Worm (Caenorhabditis elegans) whole organism, L4 larva: ENCODE results near the gene ipla-2.
A peak's percentile ranks its signal among the peaks of the same experiment; 100 is the strongest.

Source experiments
- ceh-28 ChIP-seq: fragments of 150-350 bp; optimal IDR thresholded peaks from 2 replicates; lab custom pipeline; 2014; ENCODE audit warnings: missing biosample characterization, missing genetic modification reagents, missing genetic modification characterization
- jun-1 ChIP-seq: fragments of 150-350 bp; optimal IDR thresholded peaks from 2 replicates; lab custom pipeline; 2014; ENCODE audit warnings: missing biosample characterization, missing genetic modification reagents, missing genetic modification characterization
- lin-38 ChIP-seq: fragments of 200-800 bp; sonication (Bioruptor generic); IDR thresholded peaks from 2 replicates; pipeline ENCODE4 v1.3.6; 2022; ENCODE audit warnings: missing genetic modification reagents, missing genetic modification characterization, missing compliant biosample characterization
- nhr-28 ChIP-seq: fragments of 150-350 bp; optimal IDR thresholded peaks from 2 replicates; lab custom pipeline; 2014; ENCODE audit warnings: missing biosample characterization, missing genetic modification characterization
- pqm-1 ChIP-seq: sonication (generic microtip); optimal IDR thresholded peaks from 2 replicates; lab custom pipeline; 2017; ENCODE audit warnings: missing biosample characterization, missing genetic modification characterization
- tag-97 ChIP-seq: fragments of 200-800 bp; sonication (Bioruptor generic); IDR thresholded peaks from 2 replicates; pipeline ENCODE4 v1.3.6; 2022; ENCODE audit warnings: missing genetic modification characterization, missing compliant biosample characterization
- unc-39 ChIP-seq: sonication (generic microtip); optimal IDR thresholded peaks from 2 replicates; lab custom pipeline; 2017; ENCODE audit warnings: missing biosample characterization, missing genetic modification characterization

- peak; percentile 92 for TF ChIP-seq nhr-28
- no peak for TF ChIP-seq unc-39
- TF ChIP-seq lin-38 (GFP tag; lab: Robert Waterston, UW): no peak
- TF ChIP-seq tag-97: no peak
- TF ChIP-seq pqm-1 (tag; lab: Kevin White, UChicago): peak; percentile 91
- no peak for TF ChIP-seq ceh-28 (tag; lab: Kevin White, UChicago)
- TF ChIP-seq jun-1: no peak
Measured at ce11 chrX:9858069-9858468, 20.2 kb upstream of the ipla-2 start, which contains the start of gene scav-5.
